Worm (Caenorhabditis elegans) whole organism, L1 larva: Measurements from ENCODE around the gene par-1.

Experiments used
- F16B12.6 ChIP-seq: fragments of 150-350 bp; optimal IDR thresholded peaks from 2 replicates; lab custom pipeline; 2014; ENCODE audit warnings: missing biosample characterization, missing genetic modification characterization
- ama-1 ChIP-seq: fragments of 150-350 bp; optimal IDR thresholded peaks from 2 replicates; lab custom pipeline; 2014
- blmp-1 ChIP-seq: fragments of 150-350 bp; optimal IDR thresholded peaks from 2 replicates; lab custom pipeline; 2014; ENCODE audit warnings: missing biosample characterization, missing genetic modification characterization
- ceh-8 ChIP-seq: fragments of 200-800 bp; sonication (Bioruptor generic); optimal IDR thresholded peaks from 2 replicates; lab custom pipeline; 2018; ENCODE audit warnings: mild to moderate bottlenecking, missing genetic modification characterization, moderate library complexity, missing compliant biosample characterization
- efl-3 ChIP-seq: fragments of 200-800 bp; sonication (Bioruptor generic); optimal IDR thresholded peaks from 2 replicates; lab custom pipeline; 2018; ENCODE audit warnings: mild to moderate bottlenecking, missing genetic modification characterization, missing compliant biosample characterization
- elt-2 ChIP-seq: sonication (generic microtip); optimal IDR thresholded peaks from 2 replicates; lab custom pipeline; 2016; ENCODE audit warnings: missing genetic modification characterization, mild to moderate bottlenecking, inconsistent platforms, missing compliant biosample characterization, missing genetic modification reagents
- ets-5 ChIP-seq: fragments of 200-800 bp; sonication (Bioruptor generic); IDR thresholded peaks from 2 replicates; pipeline ENCODE4 v1.3.6; 2022; ENCODE audit warnings: missing genetic modification characterization, missing compliant biosample characterization
- fkh-4 ChIP-seq: sonication (generic microtip); optimal IDR thresholded peaks from 2 replicates; lab custom pipeline; 2016; ENCODE audit warnings: missing compliant biosample characterization, missing genetic modification characterization, borderline replicate concordance
- grh-1 ChIP-seq: fragments of 200-800 bp; sonication (Bioruptor generic); IDR thresholded peaks from 2 replicates; pipeline ENCODE4 v1.3.6; 2022; ENCODE audit warnings: missing genetic modification reagents, missing genetic modification characterization, missing compliant biosample characterization
- jun-1 ChIP-seq: fragments of 150-350 bp; optimal IDR thresholded peaks from 2 replicates; lab custom pipeline; 2014; ENCODE audit warnings: missing biosample characterization, missing genetic modification reagents, missing genetic modification characterization
- lin-14 ChIP-seq: fragments of 200-800 bp; sonication (Bioruptor generic); optimal IDR thresholded peaks from 2 replicates; lab custom pipeline; 2018; ENCODE audit warnings: mild to moderate bottlenecking, missing genetic modification characterization, moderate library complexity, missing compliant biosample characterization
- lin-39 ChIP-seq: fragments of 150-350 bp; optimal IDR thresholded peaks from 2 replicates; lab custom pipeline; 2014; ENCODE audit warnings: missing biosample characterization, missing genetic modification reagents, missing genetic modification characterization
- lsy-2 ChIP-seq, 2 experiments: fragments of 150-350 bp; optimal IDR thresholded peaks; 2 replicates each; lab custom pipeline; 2014; ENCODE audit warnings: missing biosample characterization in 2 of 2, missing genetic modification characterization in 2 of 2
- mep-1 ChIP-seq: fragments of 150-350 bp; optimal IDR thresholded peaks from 2 replicates; lab custom pipeline; 2014; ENCODE audit warnings: missing biosample characterization, missing genetic modification characterization
- nhr-11 ChIP-seq: fragments of 150-350 bp; optimal IDR thresholded peaks from 2 replicates; lab custom pipeline; 2014; ENCODE audit warnings: missing biosample characterization, missing genetic modification characterization
- nhr-19 ChIP-seq: fragments of 200-800 bp; sonication (Bioruptor generic); conservative IDR thresholded peaks from 2 replicates; pipeline ENCODE4 v1.3.6; 2022; ENCODE audit warnings: missing genetic modification characterization, missing compliant biosample characterization
- nhr-237 ChIP-seq: fragments of 150-350 bp; optimal IDR thresholded peaks from 2 replicates; lab custom pipeline; 2014; ENCODE audit warnings: missing biosample characterization, missing genetic modification characterization
- nhr-47 ChIP-seq: sonication (generic microtip); optimal IDR thresholded peaks from 2 replicates; lab custom pipeline; 2016; ENCODE audit warnings: mild to moderate bottlenecking, missing genetic modification characterization, moderate library complexity, missing compliant biosample characterization
- nhr-77 ChIP-seq: fragments of 150-350 bp; optimal IDR thresholded peaks from 2 replicates; lab custom pipeline; 2014; ENCODE audit warnings: missing biosample characterization, missing genetic modification characterization
- nhr-84 ChIP-seq: sonication (generic microtip); optimal IDR thresholded peaks from 2 replicates; lab custom pipeline; 2017; ENCODE audit warnings: missing biosample characterization, missing genetic modification characterization
- pqm-1 ChIP-seq: sonication (generic microtip); optimal IDR thresholded peaks from 3 replicates; lab custom pipeline; 2017; ENCODE audit warnings: missing biosample characterization, missing genetic modification characterization
- skn-1 ChIP-seq: fragments of 150-350 bp; optimal IDR thresholded peaks from 2 replicates; lab custom pipeline; 2014; ENCODE audit warnings: missing biosample characterization, missing genetic modification characterization
- snpc-4 ChIP-seq: fragments of 150-350 bp; optimal IDR thresholded peaks from 2 replicates; lab custom pipeline; 2014; ENCODE audit warnings: missing biosample characterization, missing genetic modification characterization
- snu-23 ChIP-seq: sonication (generic microtip); optimal IDR thresholded peaks from 2 replicates; lab custom pipeline; 2016; ENCODE audit warnings: missing genetic modification characterization, missing compliant biosample characterization
- tbx-2 ChIP-seq: sonication (generic microtip); optimal IDR thresholded peaks from 2 replicates; lab custom pipeline; 2016; ENCODE audit warnings: missing genetic modification characterization, missing compliant biosample characterization
- unc-30 ChIP-seq: sonication (generic microtip); optimal IDR thresholded peaks from 2 replicates; lab custom pipeline; 2017; ENCODE audit warnings: missing biosample characterization, missing genetic modification characterization
- unc-62 ChIP-seq: fragments of 150-350 bp; optimal IDR thresholded peaks from 2 replicates; lab custom pipeline; 2014; ENCODE audit warnings: missing biosample characterization, missing genetic modification reagents, missing genetic modification characterization
- unc-86 ChIP-seq: sonication (generic microtip); optimal IDR thresholded peaks from 2 replicates; lab custom pipeline; 2016; ENCODE audit warnings: missing genetic modification characterization, missing compliant biosample characterization
- zag-1 ChIP-seq: fragments of 150-350 bp; optimal IDR thresholded peaks from 2 replicates; lab custom pipeline; 2014; ENCODE audit warnings: missing biosample characterization, missing genetic modification characterization

The par-1 gene

DNA sequence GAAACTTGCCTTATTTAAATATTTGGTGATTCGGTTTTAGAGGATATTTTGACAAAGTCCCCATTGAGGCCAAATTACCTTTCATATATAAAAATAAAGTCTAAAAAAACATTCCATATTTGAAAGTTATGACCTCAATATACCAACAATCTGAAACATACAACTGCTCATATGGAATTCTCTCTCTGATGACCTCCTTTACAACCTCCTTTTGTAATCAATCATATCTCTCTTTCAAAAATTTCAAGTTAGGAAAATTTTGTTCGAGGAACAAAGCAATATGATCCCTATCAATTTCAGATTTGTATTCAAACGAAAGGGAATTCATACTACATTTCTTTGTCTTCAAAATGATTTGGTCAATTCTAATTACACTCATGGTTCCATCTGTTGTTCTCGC, 65.7 kb downstream of the par-1 start, which contains the start of gene D1086.6:
D1086.6 (plus strand) TSS at position 301 of the 400 bp plus-strand sequence.
- TF ChIP-seq lsy-2 (tag; optimal IDR thresholded peaks at IDR 0.05; lab: Kevin White, UChicago) (no peak), unc-30 (no peak), skn-1 (tag; lab: Kevin White, UChicago) (no peak)
- TF ChIP-seq, all 84 proteins: peak for 0

DNA sequence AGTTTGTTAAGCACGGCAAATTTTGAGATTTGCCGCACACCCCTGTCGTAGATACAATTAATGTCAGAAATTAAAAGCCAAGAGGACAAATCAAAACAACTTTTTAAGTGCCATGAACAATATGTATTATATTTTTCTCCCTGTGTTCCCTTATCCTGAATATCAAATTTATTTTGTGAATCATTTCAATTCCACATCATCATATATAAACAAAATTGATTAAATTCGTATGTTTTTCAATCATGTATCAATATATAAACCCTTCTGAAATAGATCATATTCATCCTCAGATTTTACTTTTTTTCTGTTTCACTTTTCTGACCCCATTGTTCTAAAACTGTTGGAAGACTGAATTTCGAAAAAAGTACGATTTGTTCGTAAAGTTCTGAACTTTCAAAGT, 71.0 kb downstream of the par-1 start, which contains the start of gene D1086.11:
D1086.11 (plus strand) TSS at position 301 of the 400 bp plus-strand sequence.
- no peak for TF ChIP-seq tbx-2 (tag; lab: Kevin White, UChicago)
- TF ChIP-seq, all 84 proteins: peak for 0

DNA sequence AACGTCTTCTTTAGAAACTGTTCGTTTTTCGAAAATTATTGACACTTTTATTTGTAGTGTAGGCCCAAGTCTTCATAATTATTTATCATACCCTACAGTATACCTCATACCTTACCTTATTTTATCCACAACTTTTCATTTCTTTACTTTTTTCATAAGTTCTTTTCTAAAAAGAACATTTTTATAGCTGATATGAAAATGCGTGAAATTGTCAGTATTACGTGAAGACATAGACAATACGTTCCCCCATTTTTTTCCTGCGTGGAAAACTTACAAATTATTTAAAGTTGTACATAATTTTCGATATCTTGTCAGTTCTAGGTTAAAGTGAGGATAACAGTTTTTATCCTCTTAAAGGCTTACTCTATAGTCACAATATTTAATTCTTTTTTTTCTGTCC, 75.3 kb downstream of the par-1 start:
- TF ChIP-seq snu-23 = no peak
- no peak for TF ChIP-seq F16B12.6

DNA sequence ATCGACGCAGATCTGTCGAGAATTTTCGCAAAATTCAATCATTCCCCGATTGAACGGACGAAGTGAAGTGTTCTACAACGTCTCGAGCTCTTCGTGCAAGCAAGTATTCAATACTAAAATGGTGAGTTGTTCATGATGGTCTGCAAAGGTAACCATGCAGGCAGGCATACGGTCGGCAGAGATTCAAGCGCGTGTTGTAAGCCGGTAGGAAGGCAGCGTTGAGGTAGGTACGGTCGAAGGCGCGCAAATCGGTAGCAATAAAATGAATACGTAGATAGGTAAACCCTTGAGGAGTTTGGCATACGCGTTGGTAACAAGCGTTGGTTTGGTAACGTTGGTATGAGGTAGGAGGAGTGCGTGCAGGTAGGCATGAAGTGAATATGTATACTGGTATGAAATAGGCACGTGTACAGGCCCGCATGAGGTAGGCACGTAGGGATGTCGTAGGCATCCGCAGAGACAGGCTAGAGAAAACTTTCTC, 77.3 kb downstream of the par-1 start, which contains the start of gene D1086.17:
D1086.17 (plus strand) TSS at position 51 of the 481 bp plus-strand sequence.
- TF ChIP-seq tbx-2 (tag; lab: Kevin White, UChicago) (no peak), lin-14 (GFP tag; lab: Kevin White, UChicago) (no peak), lsy-2 (tag; optimal IDR thresholded peaks at IDR 0.05; lab: Kevin White, UChicago) (no peak), nhr-11 (no peak), grh-1 (GFP tag; lab: Robert Waterston, UW) (no peak), elt-2 (tag; lab: Kevin White, UChicago) (no peak), ama-1 (no peak), blmp-1 (no peak), skn-1 (tag; lab: Kevin White, UChicago) (no peak), unc-62 (GFP tag; lab: Kevin White, UChicago) (no peak), pqm-1 (tag; lab: Kevin White, UChicago) (no peak), ceh-8 (GFP tag; lab: Kevin White, UChicago) (no peak), nhr-19 (GFP tag; lab: Robert Waterston, UW) (no peak), snu-23 (no peak), nhr-47 (tag; lab: Kevin White, UChicago) (no peak), efl-3 (GFP tag; lab: Kevin White, UChicago) (no peak), nhr-77 (no peak), nhr-237 (tag; lab: Kevin White, UChicago) (no peak), F16B12.6 (no peak), zag-1 (tag; lab: Kevin White, UChicago) (no peak)

DNA sequence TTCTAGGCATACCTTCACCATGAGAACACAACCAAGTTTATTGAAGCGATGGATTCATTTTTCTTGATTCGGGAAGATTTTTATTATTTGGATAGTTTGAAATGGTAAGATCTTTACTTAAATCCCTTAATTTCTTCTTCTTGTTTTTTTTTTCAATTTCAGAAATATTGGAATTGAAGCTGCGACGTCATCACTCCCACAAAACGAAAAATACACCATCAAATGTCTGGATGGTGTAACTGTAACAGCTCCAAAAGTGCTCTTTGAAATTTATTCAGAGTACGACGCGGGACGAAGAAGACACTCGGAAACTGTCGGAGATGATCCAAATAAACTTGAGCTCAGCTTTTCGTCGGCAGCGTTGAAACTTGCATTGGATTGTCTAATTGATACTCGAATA, 80.7 kb downstream of the par-1 start, which contains the start of gene D1086.21:
D1086.21 (plus strand) TSS at position 301 of the 400 bp plus-strand sequence.
- TF ChIP-seq F16B12.6 = no peak
- no peak for TF ChIP-seq nhr-84 (tag; lab: Kevin White, UChicago)
- no peak for TF ChIP-seq tbx-2 (tag; lab: Kevin White, UChicago)
- TF ChIP-seq unc-86 (tag; lab: Kevin White, UChicago) = no peak
- TF ChIP-seq snpc-4 (tag; lab: Kevin White, UChicago) = no peak
- TF ChIP-seq nhr-47 (tag; lab: Kevin White, UChicago) = no peak
- no peak for TF ChIP-seq blmp-1
- no peak for TF ChIP-seq skn-1 (tag; lab: Kevin White, UChicago)
- TF ChIP-seq lin-39 (tag; lab: Kevin White, UChicago) = no peak
- no peak for TF ChIP-seq unc-62 (GFP tag; lab: Kevin White, UChicago)
- no peak for TF ChIP-seq fkh-4 (tag; lab: Kevin White, UChicago)
- no peak for TF ChIP-seq snu-23

DNA sequence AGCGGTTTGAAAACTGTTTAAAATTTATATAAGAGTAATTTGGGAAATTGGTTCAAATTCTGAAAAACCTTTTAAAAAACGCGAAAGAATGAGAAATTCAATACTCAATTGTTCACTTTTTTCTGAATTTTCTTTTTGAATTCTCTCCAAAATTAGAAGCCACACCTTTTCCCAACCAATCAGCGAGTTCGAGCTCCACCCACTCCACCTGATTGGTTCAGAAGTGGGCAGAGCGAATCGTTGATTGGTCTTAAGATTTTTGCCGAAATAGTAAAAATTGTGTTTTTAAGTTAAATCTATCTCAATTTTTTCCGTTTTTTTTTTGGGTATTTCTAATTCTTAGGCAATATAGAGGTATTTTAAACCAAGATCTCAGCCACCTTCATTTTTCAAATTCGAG, 81.2 kb downstream of the par-1 start:
- TF ChIP-seq jun-1 (no peak), ets-5 (GFP tag; lab: Robert Waterston, UW) (no peak), nhr-84 (tag; lab: Kevin White, UChicago) (no peak), F16B12.6 (no peak), mep-1 (tag; lab: Kevin White, UChicago) (no peak), fkh-4 (tag; lab: Kevin White, UChicago) (no peak)
